Worm (Caenorhabditis elegans): ENCODE data around the gene trx-1.
A peak's percentile ranks its signal among the peaks of the same experiment; 100 is the strongest.

DNA sequence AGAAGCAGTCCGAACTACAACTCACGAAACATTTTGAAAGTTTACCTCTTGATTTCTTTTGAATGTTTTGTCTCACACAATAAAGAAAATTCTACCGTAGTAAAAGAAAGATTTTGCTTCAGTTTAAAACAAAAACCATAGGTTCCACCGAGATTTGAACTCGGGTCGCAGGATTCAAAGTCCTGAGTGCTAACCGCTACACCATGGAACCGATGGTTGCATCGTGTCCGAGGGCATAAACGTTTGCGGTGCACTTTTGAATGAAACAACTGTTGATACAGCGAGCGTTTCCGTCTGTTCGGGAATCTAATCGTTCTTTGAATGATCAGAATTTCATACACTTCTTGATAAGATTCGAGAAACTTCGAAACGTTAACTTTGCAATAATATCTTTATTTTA, 3.4 kb upstream of the trx-1 start:
- TF ChIP-seq snpc-4 (GFP tag; optimal IDR thresholded peaks at IDR 0.05) (peak; percentile 53), snpc-4 (tag; optimal IDR thresholded peaks at IDR 0.05) (peak in 2 of 4 experiments; percentile 13 to 63), ama-1 (optimal IDR thresholded peaks at IDR 0.05) (no peak), ama-1 (GFP tag; optimal IDR thresholded peaks at IDR 0.05) (peak in 1 of 2 experiments; percentile 31), egl-18 (GFP tag; IDR thresholded peaks at IDR 0.05) (no peak), ets-4 (GFP tag; optimal IDR thresholded peaks at IDR 0.05) (no peak), B0336.3 (GFP tag; IDR thresholded peaks at IDR 0.05) (peak; percentile 23; the same call in 1 of the 2 replicates), unc-130 (GFP tag; optimal IDR thresholded peaks at IDR 0.05) (peak; percentile 35)

Data from whole organism, young adult.